Worm (Caenorhabditis elegans) whole organism, L4/young adult: ENCODE data around the gene F01E11.20.

Source experiments
- dao-5 ChIP-seq: sonication (generic microtip); optimal IDR thresholded peaks from 2 replicates; lab custom pipeline; 2016; ENCODE audit warnings: missing genotype, missing genetic modification characterization, moderate library complexity, missing compliant biosample characterization
- him-1 ChIP-seq: sonication (generic microtip); optimal IDR thresholded peaks from 2 replicates; lab custom pipeline; 2016; ENCODE audit warnings: missing genotype, missing genetic modification reagents, missing genetic modification characterization, missing compliant biosample characterization

ce11 chrX:6958914-6959313 is 37.4 kb downstream of the F01E11.20 start:
- no peak for TF ChIP-seq him-1 (tag; lab: Kevin White, UChicago)
- no peak for TF ChIP-seq dao-5 (tag; lab: Kevin White, UChicago)
